Fruit fly (Drosophila melanogaster): ENCODE results near the gene Wee1.

Wee1 gene

dm6 chr2L:6942714-6943113 lies 28.8 kb upstream of the Wee1 start, which contains the start of gene CG18304:
Gene CG18304, minus strand, starts transcription at chr2L:6942814.
- TF ChIP-seq CG34367 (tag; optimal IDR thresholded peaks at IDR 0.05) (no peak), Pif1B (GFP tag; optimal IDR thresholded peaks at IDR 0.05) (no peak), CG12605 (GFP tag; IDR thresholded peaks at IDR 0.05) (no peak), CG15710 (tag; optimal IDR thresholded peaks at IDR 0.05) (no peak), CG17806 (tag; optimal IDR thresholded peaks at IDR 0.05) (no peak), Snoo (tag; optimal IDR thresholded peaks at IDR 0.05) (no peak), D1 (tag; optimal IDR thresholded peaks at IDR 0.05) (no peak), CG10348 (GFP tag; IDR thresholded peaks at IDR 0.05) (no peak), CG13204 (GFP tag; optimal IDR thresholded peaks at IDR 0.05) (no peak)

DNA sequence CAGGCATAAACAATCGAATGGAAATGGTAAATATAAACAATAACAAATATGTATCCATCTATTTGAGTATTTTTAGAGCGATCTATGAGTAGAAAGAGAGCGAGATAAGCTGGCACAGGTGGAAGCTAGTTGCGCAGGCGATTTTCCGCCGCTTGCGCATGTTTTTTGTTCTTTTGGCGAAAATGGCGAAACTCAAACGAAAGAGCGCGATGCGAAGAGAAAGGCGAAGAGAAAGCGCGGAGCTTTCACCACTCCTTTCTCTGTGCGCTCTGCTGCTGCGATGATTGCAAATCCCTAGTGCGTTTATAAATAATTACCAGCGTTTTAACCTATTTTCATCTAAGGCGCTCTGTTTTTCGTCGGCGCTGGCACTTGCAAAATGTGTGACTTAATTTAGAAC lies 27.8 kb upstream of the Wee1 start:
- no peak for TF ChIP-seq EcR (GFP tag; optimal IDR thresholded peaks at IDR 0.05)
- no peak for TF ChIP-seq gl (tag; optimal IDR thresholded peaks at IDR 0.05)
- TF ChIP-seq CG8301 (tag; optimal IDR thresholded peaks at IDR 0.05), result no peak
- no peak for TF ChIP-seq CG12605 (GFP tag; IDR thresholded peaks at IDR 0.05)
- TF ChIP-seq rn (GFP tag; IDR thresholded peaks at IDR 0.05), result no peak
- TF ChIP-seq Ets98B (GFP tag; IDR thresholded peaks at IDR 0.05), result no peak
- TF ChIP-seq Pif1A (GFP tag; optimal IDR thresholded peaks at IDR 0.05), result no peak
- no peak for TF ChIP-seq fd96Ca (GFP tag; IDR thresholded peaks at IDR 0.05)
- no peak for TF ChIP-seq CG4496 (GFP tag; IDR thresholded peaks at IDR 0.05)
- TF ChIP-seq CG17806 (tag; optimal IDR thresholded peaks at IDR 0.05), result no peak
- TF ChIP-seq CG34367 (tag; optimal IDR thresholded peaks at IDR 0.05), result no peak
- no peak for TF ChIP-seq CG13204 (GFP tag; optimal IDR thresholded peaks at IDR 0.05)
- no peak for TF ChIP-seq Snoo (tag; optimal IDR thresholded peaks at IDR 0.05)
- TF ChIP-seq Pif1B (GFP tag; optimal IDR thresholded peaks at IDR 0.05), result no peak
- no peak for TF ChIP-seq CG14655 (GFP tag; optimal IDR thresholded peaks at IDR 0.05)

dm6 chr2L:6939698-6940097 lies 25.8 kb upstream of the Wee1 start:
- TF ChIP-seq CG32121 (GFP tag; IDR thresholded peaks at IDR 0.05) (peak; percentile 7; the same call in 1 of the 2 replicates), EcR (GFP tag; optimal IDR thresholded peaks at IDR 0.05) (no peak)

- TF ChIP-seq CG12605 (GFP tag; IDR thresholded peaks at IDR 0.05) (no peak), Pif1B (GFP tag; optimal IDR thresholded peaks at IDR 0.05) (no peak), Snoo (tag; optimal IDR thresholded peaks at IDR 0.05) (no peak), CG4496 (GFP tag; IDR thresholded peaks at IDR 0.05) (no peak), gl (tag; optimal IDR thresholded peaks at IDR 0.05) (no peak), EcR (GFP tag; optimal IDR thresholded peaks at IDR 0.05) (no peak), CG10348 (GFP tag; IDR thresholded peaks at IDR 0.05) (no peak), Ets98B (GFP tag; IDR thresholded peaks at IDR 0.05) (no peak), Pif1A (GFP tag; optimal IDR thresholded peaks at IDR 0.05) (no peak), CG13204 (GFP tag; optimal IDR thresholded peaks at IDR 0.05) (no peak), D1 (tag; optimal IDR thresholded peaks at IDR 0.05) (no peak), rn (GFP tag; IDR thresholded peaks at IDR 0.05) (no peak), CG34367 (tag; optimal IDR thresholded peaks at IDR 0.05) (no peak)
These were observed 17.9 kb upstream of the Wee1 start, which contains the start of gene CG43232 for dm6 chr2L:6931821-6932220. Gene CG43232, plus strand, starts transcription at chr2L:6932121.

DNA sequence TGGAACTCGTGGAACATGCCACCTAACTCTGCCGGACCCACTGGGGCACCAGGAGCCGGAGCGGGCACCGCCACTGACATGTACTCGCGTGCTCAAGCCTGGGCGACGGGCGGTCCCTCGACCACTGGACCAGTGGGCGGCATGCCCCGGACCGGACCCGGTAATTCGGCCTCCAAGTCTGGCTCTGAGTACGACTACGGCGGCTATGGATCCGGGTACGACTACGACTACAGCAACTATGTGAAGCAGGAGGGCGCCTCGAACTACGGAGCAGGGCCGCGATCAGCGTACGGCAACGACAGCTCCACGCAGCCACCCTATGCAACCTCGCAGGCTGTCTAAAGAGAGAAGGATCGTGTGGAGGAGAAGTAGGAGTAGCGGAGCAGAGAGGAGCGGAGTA lies 11.2 kb upstream of the Wee1 start:
- TF ChIP-seq Snoo (tag; optimal IDR thresholded peaks at IDR 0.05) (no peak), Pif1B (GFP tag; optimal IDR thresholded peaks at IDR 0.05) (no peak), EcR (GFP tag; optimal IDR thresholded peaks at IDR 0.05) (no peak), CG10348 (GFP tag; IDR thresholded peaks at IDR 0.05) (no peak), CG17806 (tag; optimal IDR thresholded peaks at IDR 0.05) (no peak), CG34367 (tag; optimal IDR thresholded peaks at IDR 0.05) (no peak), Ets98B (GFP tag; IDR thresholded peaks at IDR 0.05) (no peak)

DNA sequence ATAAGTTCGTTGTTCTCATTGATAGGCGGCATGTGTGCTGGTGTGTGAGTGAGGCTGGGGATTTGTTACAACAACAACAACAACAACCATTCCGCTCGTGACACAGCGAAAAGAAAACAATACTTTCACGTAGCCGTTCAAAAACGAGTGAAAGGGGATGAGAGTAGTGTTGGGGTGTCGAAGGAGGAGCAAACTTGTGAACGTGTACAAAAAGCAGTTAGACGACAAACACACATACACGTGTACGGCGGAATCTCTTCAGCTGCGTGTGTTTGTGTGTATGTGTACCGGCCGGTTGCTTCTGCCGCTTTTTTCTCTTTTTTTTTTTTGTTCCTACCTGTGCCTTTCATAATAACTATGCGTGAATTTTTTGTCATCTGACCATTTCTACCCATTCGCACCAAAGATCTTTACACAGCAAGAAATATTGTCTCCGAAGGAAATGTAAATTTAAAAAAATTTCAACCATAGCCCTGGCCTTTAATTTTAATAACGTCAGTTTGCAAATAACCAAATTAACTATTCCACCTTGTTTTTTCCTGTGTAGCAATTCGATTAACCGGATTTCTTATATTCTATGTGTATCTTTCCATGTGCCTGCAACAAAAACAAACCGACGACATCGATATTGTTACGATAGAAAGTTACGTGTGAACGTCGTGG lies 8.3 kb upstream of the Wee1 start:
- TF ChIP-seq CG32121 (GFP tag; IDR thresholded peaks at IDR 0.05), result peak; percentile 81
- TF ChIP-seq CG10348 (GFP tag; IDR thresholded peaks at IDR 0.05), result no peak
- no peak for TF ChIP-seq CG13204 (GFP tag; optimal IDR thresholded peaks at IDR 0.05)
- peak; percentile 88 for TF ChIP-seq CG8301 (tag; optimal IDR thresholded peaks at IDR 0.05)
- TF ChIP-seq CG34367 (tag; optimal IDR thresholded peaks at IDR 0.05), result peak; percentile 82
- TF ChIP-seq CG14655 (GFP tag; optimal IDR thresholded peaks at IDR 0.05), result no peak
- TF ChIP-seq CG15710 (tag; optimal IDR thresholded peaks at IDR 0.05), result peak; percentile 74
- TF ChIP-seq CG4496 (GFP tag; IDR thresholded peaks at IDR 0.05), result peak; percentile 91; the same call in 1 of the 3 replicates
- peak; percentile 85 for TF ChIP-seq Pif1A (GFP tag; optimal IDR thresholded peaks at IDR 0.05)
- TF ChIP-seq D1 (tag; optimal IDR thresholded peaks at IDR 0.05), result no peak
- TF ChIP-seq CG8159 (tag; optimal IDR thresholded peaks at IDR 0.05), result peak; percentile 82
- TF ChIP-seq CG9948 (tag; optimal IDR thresholded peaks at IDR 0.05), result peak; percentile 80
- peak; percentile 83 for TF ChIP-seq CG17806 (tag; optimal IDR thresholded peaks at IDR 0.05)
- peak; percentile 49 for TF ChIP-seq Snoo (tag; optimal IDR thresholded peaks at IDR 0.05)
- peak; percentile 90 for TF ChIP-seq Ets98B (GFP tag; IDR thresholded peaks at IDR 0.05)
- TF ChIP-seq rn (GFP tag; IDR thresholded peaks at IDR 0.05), result no peak; the same call in 1 of the 2 replicates
- TF ChIP-seq fd96Ca (GFP tag; IDR thresholded peaks at IDR 0.05), result no peak
- peak; percentile 39 for TF ChIP-seq gl (tag; optimal IDR thresholded peaks at IDR 0.05)
- no peak; the same call in 1 of the 2 replicates for TF ChIP-seq CG12605 (GFP tag; IDR thresholded peaks at IDR 0.05)
- peak; percentile 87 for TF ChIP-seq Pif1B (GFP tag; optimal IDR thresholded peaks at IDR 0.05)
- peak; percentile 81 for TF ChIP-seq EcR (GFP tag; optimal IDR thresholded peaks at IDR 0.05)
